Worm (Caenorhabditis elegans): ENCODE measurements around the gene nspb-10.

The nspb-10 gene

DNA sequence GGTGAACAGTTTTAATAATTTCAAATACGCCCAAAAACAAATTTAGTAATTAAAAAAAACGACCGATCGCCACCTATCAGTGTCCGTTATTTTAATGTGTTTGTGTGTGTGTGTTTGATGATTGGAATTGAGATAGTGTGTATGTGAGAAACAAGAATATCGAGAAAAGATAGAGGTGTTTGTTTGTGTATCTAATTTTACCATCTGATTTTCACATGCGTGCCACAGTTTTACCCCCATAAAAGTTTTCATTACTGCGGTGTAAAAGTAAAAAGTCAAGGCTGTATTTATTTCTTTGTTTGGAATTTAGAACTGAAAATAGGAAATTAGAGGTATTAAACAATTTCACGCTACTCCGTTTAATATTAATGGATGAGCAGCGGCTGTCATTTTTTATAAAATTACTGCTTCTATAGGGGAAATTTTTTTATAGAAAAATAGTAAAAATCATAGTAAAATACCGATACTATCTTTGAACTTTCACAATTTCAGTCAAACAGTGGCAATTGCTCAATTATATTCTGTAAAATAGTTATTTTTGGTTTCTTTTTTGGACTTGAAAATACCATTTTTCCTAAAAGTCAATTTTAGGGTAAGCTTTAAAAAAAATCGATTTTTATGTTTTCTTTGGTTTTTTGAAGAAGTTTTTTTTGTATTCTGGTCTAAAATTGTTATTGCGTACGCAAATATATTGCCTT, 12.0 kb upstream of the nspb-10 start:
- TF ChIP-seq sdz-12 (GFP tag; optimal IDR thresholded peaks at IDR 0.05) (no peak), php-3 (GFP tag; IDR thresholded peaks at IDR 0.05) (peak; percentile 74; the same call in 1 of the 2 replicates), aha-1 (tag) (peak; percentile 97), mes-2 (tag; optimal IDR thresholded peaks at IDR 0.05; ENCODE audit: poor library complexity, severe bottlenecking) (peak; percentile 22), gei-8 (GFP tag; optimal IDR thresholded peaks at IDR 0.05) (no peak), mxl-3 (GFP tag; optimal IDR thresholded peaks at IDR 0.05) (peak; percentile 28), F44E2.7 (GFP tag; IDR thresholded peaks at IDR 0.05) (no peak), saeg-2 (GFP tag; IDR thresholded peaks at IDR 0.05) (0 out of 2 replicates have a peak, but pooled peaks have one; percentile 57), mep-1 (tag; optimal IDR thresholded peaks at IDR 0.05) (peak; percentile 14), ctbp-1 (GFP tag; IDR thresholded peaks at IDR 0.05) (no peak), hlh-11 (tag; optimal IDR thresholded peaks at IDR 0.05) (peak; percentile 34), aly-2 (tag; optimal IDR thresholded peaks at IDR 0.05) (no peak), pqm-1 (tag; optimal IDR thresholded peaks at IDR 0.05) (peak; percentile 61), hif-1 (tag; optimal IDR thresholded peaks at IDR 0.05) (peak in 1 of 2 experiments; percentile 28), fos-1 (tag; optimal IDR thresholded peaks at IDR 0.05) (no peak), rbr-2 (tag; optimal IDR thresholded peaks at IDR 0.05) (no peak), D1046.2 (GFP tag; IDR thresholded peaks at IDR 0.05) (no peak), mdl-1 (tag; optimal IDR thresholded peaks at IDR 0.05) (peak in 1 of 2 experiments; percentile 66), nhr-111 (GFP tag; optimal IDR thresholded peaks at IDR 0.05) (no peak), tag-97 (GFP tag; IDR thresholded peaks at IDR 0.05) (no peak), daf-16 (GFP tag; optimal IDR thresholded peaks at IDR 0.05) (no peak), daf-16 (tag; optimal IDR thresholded peaks at IDR 0.05) (peak; percentile 71), attf-4 (tag; optimal IDR thresholded peaks at IDR 0.05) (no peak), duxl-1 (tag; optimal IDR thresholded peaks at IDR 0.05; ENCODE audit: poor library complexity) (no peak), nhr-77 (tag; optimal IDR thresholded peaks at IDR 0.05) (peak; percentile 87), nhr-28 (tag; optimal IDR thresholded peaks at IDR 0.05) (peak; percentile 85), mdt-29 (GFP tag; IDR thresholded peaks at IDR 0.05) (no peak), cey-2 (tag; optimal IDR thresholded peaks at IDR 0.05; ENCODE audit: borderline replicate concordance, insufficient read depth) (no peak), lin-1 (GFP tag; IDR thresholded peaks at IDR 0.05) (0 out of 2 replicates have a peak, but pooled peaks have one; percentile 22), zfp-3 (GFP tag; conservative IDR thresholded peaks at IDR 0.05) (peak; percentile 74), dve-1 (tag; optimal IDR thresholded peaks at IDR 0.05; ENCODE audit: insufficient read depth) (peak; percentile 15), hlh-30 (tag; optimal IDR thresholded peaks at IDR 0.05; ENCODE audit: insufficient read depth) (peak; percentile 32), lsy-2 (tag; optimal IDR thresholded peaks at IDR 0.05) (peak in 1 of 2 experiments; percentile 33), ceh-82 (tag; optimal IDR thresholded peaks at IDR 0.05) (no peak), madf-9 (GFP tag; conservative IDR thresholded peaks at IDR 0.05) (0 out of 2 replicates have a peak, but pooled peaks have one; percentile 10), hmg-1.1 (GFP tag; IDR thresholded peaks at IDR 0.05) (no peak), dmd-9 (GFP tag; IDR thresholded peaks at IDR 0.05) (no peak), dmd-8 (GFP tag; IDR thresholded peaks at IDR 0.05) (no peak), nhr-6 (tag; optimal IDR thresholded peaks at IDR 0.05) (peak; percentile 1), ceh-28 (tag; optimal IDR thresholded peaks at IDR 0.05) (no peak), dmd-6 (GFP tag; IDR thresholded peaks at IDR 0.05) (peak; percentile 40), ZK546.5 (tag; optimal IDR thresholded peaks at IDR 0.05) (no peak), ceh-32 (tag; optimal IDR thresholded peaks at IDR 0.05; ENCODE audit: poor library complexity) (no peak), nhr-102 (tag; optimal IDR thresholded peaks at IDR 0.05) (no peak), zip-11 (GFP tag; IDR thresholded peaks at IDR 0.05) (0 out of 2 replicates have a peak, but pooled peaks have one; percentile 30)
